Worm (Caenorhabditis elegans) whole organism, L1 larva: Measurements from ENCODE around the gene hnd-1.

ENCODE experiments used
- C16A3.4 ChIP-seq: fragments of 150-350 bp; optimal IDR thresholded peaks from 2 replicates; lab custom pipeline; 2014; ENCODE audit warnings: missing biosample characterization, missing genetic modification characterization
- C34B4.2 ChIP-seq: sonication (generic microtip); optimal IDR thresholded peaks from 2 replicates; lab custom pipeline; 2017; ENCODE audit warnings: mild to moderate bottlenecking, missing genetic modification characterization, missing compliant biosample characterization
- F16B12.6 ChIP-seq: fragments of 150-350 bp; optimal IDR thresholded peaks from 2 replicates; lab custom pipeline; 2014; ENCODE audit warnings: missing biosample characterization, missing genetic modification characterization
- Y116A8C.19 ChIP-seq: sonication (generic microtip); optimal IDR thresholded peaks from 2 replicates; lab custom pipeline; 2016; ENCODE audit warnings: missing compliant biosample characterization, missing genetic modification characterization, borderline replicate concordance
- aha-1 ChIP-seq: fragments of 150-350 bp; optimal IDR thresholded peaks from 2 replicates; lab custom pipeline; 2014; ENCODE audit warnings: missing biosample characterization, missing genetic modification characterization
- alr-1 ChIP-seq: fragments of 200-800 bp; sonication (Bioruptor generic); optimal IDR thresholded peaks from 2 replicates; lab custom pipeline; 2018; ENCODE audit warnings: borderline replicate concordance, mild to moderate bottlenecking, missing genetic modification characterization, missing compliant biosample characterization
- blmp-1 ChIP-seq: fragments of 150-350 bp; optimal IDR thresholded peaks from 2 replicates; lab custom pipeline; 2014; ENCODE audit warnings: missing biosample characterization, missing genetic modification characterization
- ceh-8 ChIP-seq: fragments of 200-800 bp; sonication (Bioruptor generic); optimal IDR thresholded peaks from 2 replicates; lab custom pipeline; 2018; ENCODE audit warnings: mild to moderate bottlenecking, missing genetic modification characterization, moderate library complexity, missing compliant biosample characterization
- ceh-82 ChIP-seq, 3 experiments: fragments of 150-350 bp in 1 of 3; sonication (generic microtip) in 2 of 3; optimal IDR thresholded peaks; 2 replicates each; lab custom pipeline; 2014 to 2017; ENCODE audit warnings: missing biosample characterization in 3 of 3, missing genetic modification characterization in 3 of 3
- ceh-90 ChIP-seq: sonication (generic microtip); optimal IDR thresholded peaks from 2 replicates; lab custom pipeline; 2016; ENCODE audit warnings: missing genetic modification characterization, missing compliant biosample characterization
- efl-1 ChIP-seq, 4 experiments: fragments of 150-350 bp; optimal IDR thresholded peaks in 3 of 4; peaks in 1 of 4; 1 replicate in 1 of 4; 2 replicates in 3 of 4; lab custom pipeline; 2014; ENCODE audit warnings: missing biosample characterization in 2 of 4, missing genetic modification characterization in 2 of 4, missing genetic modification reagents in 2 of 4
- egl-27 ChIP-seq, 2 experiments: fragments of 150-350 bp in 1 of 2; sonication (generic microtip); optimal IDR thresholded peaks; 3 replicates each; lab custom pipeline; 2017 to 2018; ENCODE audit warnings: missing biosample characterization in 2 of 2, missing genetic modification characterization in 2 of 2, missing genetic modification reagents in 2 of 2
- elt-2 ChIP-seq: sonication (generic microtip); optimal IDR thresholded peaks from 2 replicates; lab custom pipeline; 2016; ENCODE audit warnings: missing genetic modification characterization, mild to moderate bottlenecking, inconsistent platforms, missing compliant biosample characterization, missing genetic modification reagents
- elt-3 ChIP-seq, 6 experiments: fragments of 150-350 bp in 1 of 6; sonication (generic microtip); optimal IDR thresholded peaks; 2 replicates each; lab custom pipeline; 2017 to 2018; ENCODE audit warnings: missing biosample characterization in 6 of 6, missing genetic modification characterization in 6 of 6, inconsistent platforms in 1 of 6
- ets-5 ChIP-seq: fragments of 200-800 bp; sonication (Bioruptor generic); IDR thresholded peaks from 2 replicates; pipeline ENCODE4 v1.3.6; 2022; ENCODE audit warnings: missing genetic modification characterization, missing compliant biosample characterization
- fkh-10 ChIP-seq: sonication (generic microtip); optimal IDR thresholded peaks from 2 replicates; lab custom pipeline; 2017; ENCODE audit warnings: missing biosample characterization, missing genetic modification reagents, missing genetic modification characterization
- fkh-8 ChIP-seq: sonication (generic microtip); optimal IDR thresholded peaks from 2 replicates; lab custom pipeline; 2016; ENCODE audit warnings: mild to moderate bottlenecking, missing genetic modification characterization, missing compliant biosample characterization
- fos-1 ChIP-seq: fragments of 150-350 bp; optimal IDR thresholded peaks from 2 replicates; lab custom pipeline; 2014; ENCODE audit warnings: missing biosample characterization, missing genetic modification characterization
- hlh-17 ChIP-seq: fragments of 200-800 bp; sonication (Bioruptor generic); optimal IDR thresholded peaks from 2 replicates; lab custom pipeline; 2018; ENCODE audit warnings: missing genetic modification characterization, mild to moderate bottlenecking, missing compliant biosample characterization, moderate library complexity, borderline replicate concordance
- hlh-4 ChIP-seq: sonication (generic microtip); optimal IDR thresholded peaks from 2 replicates; lab custom pipeline; 2016; ENCODE audit warnings: mild to moderate bottlenecking, missing genetic modification characterization, missing compliant biosample characterization
- hpl-2 ChIP-seq: fragments of 150-350 bp; optimal IDR thresholded peaks from 2 replicates; lab custom pipeline; 2014; ENCODE audit warnings: missing biosample characterization, missing genetic modification reagents, missing genetic modification characterization
- irx-1 ChIP-seq: sonication (generic microtip); optimal IDR thresholded peaks from 2 replicates; lab custom pipeline; 2016; ENCODE audit warnings: missing genetic modification characterization, missing compliant biosample characterization
- isw-1 ChIP-seq: fragments of 200-800 bp; sonication (Bioruptor generic); IDR thresholded peaks from 2 replicates; pipeline ENCODE4 v1.3.6; 2022; ENCODE audit warnings: missing genetic modification characterization, missing compliant biosample characterization
- lin-14 ChIP-seq: fragments of 200-800 bp; sonication (Bioruptor generic); optimal IDR thresholded peaks from 2 replicates; lab custom pipeline; 2018; ENCODE audit warnings: mild to moderate bottlenecking, missing genetic modification characterization, moderate library complexity, missing compliant biosample characterization
- lin-35 ChIP-seq, 2 experiments: fragments of 150-350 bp; optimal IDR thresholded peaks; 2 replicates each; lab custom pipeline; 2014; ENCODE audit warnings: missing biosample characterization in 2 of 2, missing genetic modification characterization in 2 of 2, missing genetic modification reagents in 2 of 2
- lin-39 ChIP-seq: fragments of 150-350 bp; optimal IDR thresholded peaks from 2 replicates; lab custom pipeline; 2014; ENCODE audit warnings: missing biosample characterization, missing genetic modification reagents, missing genetic modification characterization
- lir-3 ChIP-seq: sonication (generic microtip); optimal IDR thresholded peaks from 2 replicates; lab custom pipeline; 2016; ENCODE audit warnings: mild to moderate bottlenecking, missing genetic modification characterization, moderate library complexity, missing compliant biosample characterization; ENCODE audit not compliant: poor library complexity
- mab-9 ChIP-seq: fragments of 200-800 bp; sonication (Bioruptor generic); IDR thresholded peaks from 2 replicates; pipeline ENCODE4 v1.3.6; 2022; ENCODE audit warnings: missing genetic modification reagents, missing genetic modification characterization, missing compliant biosample characterization
- mef-2 ChIP-seq: fragments of 150-350 bp; optimal IDR thresholded peaks from 2 replicates; lab custom pipeline; 2014; ENCODE audit warnings: missing biosample characterization, missing genetic modification characterization
- mep-1 ChIP-seq: fragments of 150-350 bp; optimal IDR thresholded peaks from 2 replicates; lab custom pipeline; 2014; ENCODE audit warnings: missing biosample characterization, missing genetic modification characterization
- nhr-11 ChIP-seq: fragments of 150-350 bp; optimal IDR thresholded peaks from 2 replicates; lab custom pipeline; 2014; ENCODE audit warnings: missing biosample characterization, missing genetic modification characterization
- nhr-237 ChIP-seq: fragments of 150-350 bp; optimal IDR thresholded peaks from 2 replicates; lab custom pipeline; 2014; ENCODE audit warnings: missing biosample characterization, missing genetic modification characterization
- nhr-28 ChIP-seq: fragments of 150-350 bp; optimal IDR thresholded peaks from 2 replicates; lab custom pipeline; 2014; ENCODE audit warnings: missing biosample characterization, missing genetic modification characterization
- nhr-47 ChIP-seq: sonication (generic microtip); optimal IDR thresholded peaks from 2 replicates; lab custom pipeline; 2016; ENCODE audit warnings: mild to moderate bottlenecking, missing genetic modification characterization, moderate library complexity, missing compliant biosample characterization
- nhr-71 ChIP-seq: sonication (generic microtip); optimal IDR thresholded peaks from 2 replicates; lab custom pipeline; 2016; ENCODE audit warnings: mild to moderate bottlenecking, missing genetic modification characterization, moderate library complexity, missing compliant biosample characterization
- nhr-76 ChIP-seq: sonication (generic microtip); optimal IDR thresholded peaks from 2 replicates; lab custom pipeline; 2017; ENCODE audit warnings: missing biosample characterization, missing genetic modification characterization
- nhr-85 ChIP-seq: sonication (generic microtip); peaks from one replicate; lab custom pipeline; 2016; ENCODE audit warnings: missing genetic modification characterization, inconsistent platforms, missing compliant biosample characterization
- nhr-90 ChIP-seq: sonication (generic microtip); optimal IDR thresholded peaks from 2 replicates; lab custom pipeline; 2016; ENCODE audit warnings: mild to moderate bottlenecking, missing genetic modification characterization, missing compliant biosample characterization; ENCODE audit not compliant: poor library complexity
- pax-3 ChIP-seq: fragments of 200-800 bp; sonication (Bioruptor generic); optimal IDR thresholded peaks from 2 replicates; lab custom pipeline; 2018; ENCODE audit warnings: mild to moderate bottlenecking, missing genetic modification characterization, moderate library complexity, missing compliant biosample characterization
- snpc-4 ChIP-seq: fragments of 150-350 bp; optimal IDR thresholded peaks from 2 replicates; lab custom pipeline; 2014; ENCODE audit warnings: missing biosample characterization, missing genetic modification characterization
- snu-23 ChIP-seq: sonication (generic microtip); optimal IDR thresholded peaks from 2 replicates; lab custom pipeline; 2016; ENCODE audit warnings: missing genetic modification characterization, missing compliant biosample characterization
- sox-4 ChIP-seq: sonication (generic microtip); optimal IDR thresholded peaks from 2 replicates; lab custom pipeline; 2016; ENCODE audit warnings: missing genetic modification characterization, missing compliant biosample characterization
- swsn-7 ChIP-seq: sonication (generic microtip); optimal IDR thresholded peaks from 2 replicates; lab custom pipeline; 2016; ENCODE audit warnings: missing genetic modification characterization, missing compliant biosample characterization
- tbx-2 ChIP-seq: sonication (generic microtip); optimal IDR thresholded peaks from 2 replicates; lab custom pipeline; 2016; ENCODE audit warnings: missing genetic modification characterization, missing compliant biosample characterization
- unc-30 ChIP-seq: sonication (generic microtip); optimal IDR thresholded peaks from 2 replicates; lab custom pipeline; 2017; ENCODE audit warnings: missing biosample characterization, missing genetic modification characterization
- unc-62 ChIP-seq: fragments of 150-350 bp; optimal IDR thresholded peaks from 2 replicates; lab custom pipeline; 2014; ENCODE audit warnings: missing biosample characterization, missing genetic modification reagents, missing genetic modification characterization
- unc-98 ChIP-seq: fragments of 200-800 bp; sonication (Bioruptor generic); IDR thresholded peaks from 2 replicates; pipeline ENCODE4 v1.3.6; 2022; ENCODE audit warnings: missing genetic modification characterization, missing compliant biosample characterization
- zip-4 ChIP-seq: fragments of 200-800 bp; sonication (Bioruptor generic); optimal IDR thresholded peaks from 2 replicates; lab custom pipeline; 2018; ENCODE audit warnings: mild to moderate bottlenecking, missing genetic modification characterization, moderate library complexity, missing compliant biosample characterization

The hnd-1 gene

ce11 chrX:11645517-11645916 lies 38.8 kb upstream of the hnd-1 start (continued):
- no peak for TF ChIP-seq lin-35 (GFP tag; optimal IDR thresholded peaks at IDR 0.05; lab: Kevin White, UChicago)
- TF ChIP-seq unc-30 (tag; lab: Kevin White, UChicago), result no peak
- no peak for TF ChIP-seq sox-4
- TF ChIP-seq C34B4.2 (tag; lab: Kevin White, UChicago), result no peak
- peak; percentile 25 for TF ChIP-seq C16A3.4
- TF ChIP-seq zip-4 (GFP tag; lab: Kevin White, UChicago), result no peak
- no peak for TF ChIP-seq mab-9 (GFP tag; lab: Robert Waterston, UW)
- TF ChIP-seq snpc-4, result no peak
- TF ChIP-seq mep-1 (tag; lab: Kevin White, UChicago), result peak; percentile 36
- TF ChIP-seq isw-1, result no peak
- TF ChIP-seq hpl-2 (GFP tag; lab: Kevin White, UChicago), result no peak
- peak; percentile 49 for TF ChIP-seq snu-23
- no peak for TF ChIP-seq aha-1
- TF ChIP-seq nhr-76 (tag; lab: Kevin White, UChicago), result no peak
- no peak for TF ChIP-seq ceh-8
- TF ChIP-seq lin-14 (GFP tag; lab: Kevin White, UChicago), result peak; percentile 5
- no peak for TF ChIP-seq unc-98 (GFP tag; lab: Robert Waterston, UW)
- no peak for TF ChIP-seq ets-5 (GFP tag; lab: Robert Waterston, UW)
- TF ChIP-seq hlh-4 (tag; lab: Kevin White, UChicago), result no peak
- TF ChIP-seq fos-1 (tag; lab: Kevin White, UChicago), result no peak
- no peak for TF ChIP-seq nhr-237
- peak; percentile 23 for TF ChIP-seq blmp-1 (tag; lab: Kevin White, UChicago)
- no peak for TF ChIP-seq nhr-28 (tag; lab: Kevin White, UChicago)
- no peak for TF ChIP-seq ceh-90 (tag; lab: Kevin White, UChicago)
- no peak for TF ChIP-seq nhr-85 (tag; lab: Kevin White, UChicago)
- no peak for TF ChIP-seq F16B12.6 (tag; lab: Kevin White, UChicago)
- TF ChIP-seq egl-27 (tag; optimal IDR thresholded peaks at IDR 0.05; lab: Kevin White, UChicago), result no peak
- peak; percentile 27 for TF ChIP-seq elt-2 (tag; lab: Kevin White, UChicago)
- no peak for TF ChIP-seq irx-1 (tag; lab: Kevin White, UChicago)
- TF ChIP-seq fkh-10 (GFP tag; lab: Kevin White, UChicago), result no peak
- no peak for TF ChIP-seq hlh-17
- TF ChIP-seq unc-62 (GFP tag; lab: Kevin White, UChicago), result no peak
- no peak for TF ChIP-seq nhr-11 (tag; lab: Kevin White, UChicago)
- TF ChIP-seq lir-3 (tag; lab: Kevin White, UChicago), result no peak
- TF ChIP-seq Y116A8C.19 (tag; lab: Kevin White, UChicago), result no peak
- TF ChIP-seq ceh-82 (tag; optimal IDR thresholded peaks at IDR 0.05; lab: Kevin White, UChicago), result no peak
- TF ChIP-seq nhr-90 (tag; lab: Kevin White, UChicago), result peak; percentile 58
- TF ChIP-seq lin-39 (tag; lab: Kevin White, UChicago), result no peak
- no peak for TF ChIP-seq pax-3 (tag; lab: Kevin White, UChicago)
- no peak for TF ChIP-seq mef-2
- no peak for TF ChIP-seq fkh-8 (tag; lab: Kevin White, UChicago)
- TF ChIP-seq alr-1 (tag; lab: Kevin White, UChicago), result no peak

ce11 chrX:11647165-11647564 lies 37.2 kb upstream of the hnd-1 start, which contains the start of gene T04F8.8:
TSS of gene T04F8.8 (plus strand) at chrX:11647465.
- no peak for TF ChIP-seq ceh-8
- TF ChIP-seq tbx-2, result no peak
- TF ChIP-seq lin-14 (GFP tag; lab: Kevin White, UChicago), result peak; percentile 22
- TF ChIP-seq nhr-71, result peak; percentile 10
- no peak for TF ChIP-seq pax-3 (tag; lab: Kevin White, UChicago)
- TF ChIP-seq blmp-1 (tag; lab: Kevin White, UChicago), result peak; percentile 47
- TF ChIP-seq swsn-7 (tag; lab: Kevin White, UChicago), result no peak
- TF ChIP-seq efl-1 (optimal IDR thresholded peaks at IDR 0.05; lab: Kevin White, UChicago), result no peak
- TF ChIP-seq efl-1 (GFP tag; optimal IDR thresholded peaks at IDR 0.05 in 1 of 2; lab: Kevin White, UChicago), result no peak
- TF ChIP-seq elt-3 (tag; optimal IDR thresholded peaks at IDR 0.05; lab: Kevin White, UChicago), result peak in 1 of 6 experiments; percentile 16
- TF ChIP-seq nhr-47 (tag; lab: Kevin White, UChicago), result no peak
